Fruit fly (Drosophila melanogaster): ENCODE results near the gene Lam.

Gene Lam

DNA sequence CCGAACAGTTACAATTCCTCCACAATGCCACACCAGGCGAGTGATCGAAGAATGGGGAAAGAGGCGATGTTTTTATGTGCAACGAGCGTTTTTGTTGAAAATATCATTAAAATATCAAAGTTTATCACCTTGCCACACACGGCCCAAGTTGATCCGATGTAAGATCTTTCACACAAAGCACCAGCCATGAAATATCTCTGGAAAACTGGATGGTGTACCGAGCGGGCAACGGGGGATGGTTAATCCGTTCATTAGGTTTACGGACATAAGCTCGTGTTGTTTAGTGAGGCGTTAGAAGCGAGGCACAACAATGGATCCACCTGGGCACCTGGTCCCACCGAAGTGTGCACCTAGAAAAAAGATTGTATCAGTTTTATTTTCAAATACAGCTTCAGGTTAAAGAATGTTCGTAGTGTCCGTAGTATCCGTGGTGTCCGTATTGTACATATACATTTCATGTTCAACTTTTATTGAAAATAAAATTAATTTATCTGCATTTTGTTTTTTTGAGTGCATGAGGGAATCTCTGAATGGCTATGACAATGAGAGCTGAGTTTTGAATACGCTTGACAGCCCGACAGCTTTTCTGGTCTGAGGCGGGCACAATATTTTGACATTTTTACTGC, 45.7 kb upstream of the Lam start (continued):
- peak; percentile 44 for TF ChIP-seq CG13624 (GFP tag; optimal IDR thresholded peaks at IDR 0.05)
- no peak for TF ChIP-seq stc (GFP tag; IDR thresholded peaks at IDR 0.05)
- TF ChIP-seq Taf1 (GFP tag; IDR thresholded peaks at IDR 0.05), result 0 out of 2 replicates have a peak, but pooled peaks have one; percentile 11
- no peak for TF ChIP-seq exex (tag; optimal IDR thresholded peaks at IDR 0.05)
- TF ChIP-seq stwl (tag; optimal IDR thresholded peaks at IDR 0.05), result peak; percentile 23
- no peak for TF ChIP-seq CG9876 (GFP tag; optimal IDR thresholded peaks at IDR 0.05)
- TF ChIP-seq CG8388 (GFP tag; optimal IDR thresholded peaks at IDR 0.05), result peak; percentile 61
- peak; percentile 45 for TF ChIP-seq Abd-B (GFP tag; optimal IDR thresholded peaks at IDR 0.05)
- peak; percentile 48 for TF ChIP-seq Sox100B (GFP tag; optimal IDR thresholded peaks at IDR 0.05)
- peak; percentile 49 for TF ChIP-seq bab2 (GFP tag; optimal IDR thresholded peaks at IDR 0.05)
- TF ChIP-seq sug (tag; optimal IDR thresholded peaks at IDR 0.05), result no peak
- peak; percentile 33 for TF ChIP-seq Max (GFP tag; optimal IDR thresholded peaks at IDR 0.05)
- TF ChIP-seq CG12071 (GFP tag; optimal IDR thresholded peaks at IDR 0.05), result peak; percentile 23

DNA sequence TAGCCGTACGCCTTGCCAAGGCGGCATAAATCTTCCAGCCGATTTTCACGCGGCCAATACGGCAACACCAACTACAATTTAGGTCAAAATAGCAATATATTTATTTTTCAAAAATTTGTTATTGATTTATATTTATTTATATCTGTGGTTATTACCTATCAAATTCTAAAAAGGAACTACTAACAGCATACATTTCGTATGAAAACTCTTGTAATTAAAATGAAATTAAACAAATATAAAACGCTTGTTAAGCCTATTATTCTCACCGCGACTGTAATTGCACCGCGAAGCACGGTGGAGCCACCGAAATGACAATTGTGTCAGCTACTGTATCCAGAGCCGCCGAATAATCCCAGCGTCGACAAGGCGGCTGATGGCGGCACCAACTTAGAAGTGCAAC, 42.8 kb upstream of the Lam start:
- TF ChIP-seq CG11696 (GFP tag; IDR thresholded peaks at IDR 0.05) (peak; percentile 53; the same call in 1 of the 2 replicates), Eip74EF (GFP tag; optimal IDR thresholded peaks at IDR 0.05) (no peak), Xrp1 (GFP tag; IDR thresholded peaks at IDR 0.05) (peak; percentile 22; the same call in 1 of the 2 replicates)

- TF ChIP-seq Bteb2 (GFP tag; optimal IDR thresholded peaks at IDR 0.05) (no peak), CG15696 (tag; optimal IDR thresholded peaks at IDR 0.05) (no peak), corto (GFP tag; optimal IDR thresholded peaks at IDR 0.05) (peak; percentile 41), CG11398 (GFP tag; optimal IDR thresholded peaks at IDR 0.05) (no peak), CG14667 (GFP tag; IDR thresholded peaks at IDR 0.05) (0 out of 2 replicates have a peak, but pooled peaks have one; percentile 7), gem (tag; optimal IDR thresholded peaks at IDR 0.05) (peak; percentile 14), rib (GFP tag; IDR thresholded peaks at IDR 0.05) (no peak), lbe (GFP tag; optimal IDR thresholded peaks at IDR 0.05) (peak; percentile 44), Neu2 (GFP tag; optimal IDR thresholded peaks at IDR 0.05; ENCODE audit: borderline replicate concordance) (no peak), CG1603 (tag; optimal IDR thresholded peaks at IDR 0.05) (peak; percentile 1), dmrt11E (tag; optimal IDR thresholded peaks at IDR 0.05) (no peak), PHDP (tag; optimal IDR thresholded peaks at IDR 0.05) (no peak), Spps (tag; optimal IDR thresholded peaks at IDR 0.05) (no peak), sens (GFP tag) (peak; percentile 65), wor (GFP tag; IDR thresholded peaks at IDR 0.05) (no peak)
Measured at dm6 chr2L:5501335-5501734, 40.9 kb upstream of the Lam start.

dm6 chr2L:5502868-5503267, 39.4 kb upstream of the Lam start:
- TF ChIP-seq sd (tag; optimal IDR thresholded peaks at IDR 0.05) (no peak), abd-A (tag; optimal IDR thresholded peaks at IDR 0.05) (peak; percentile 98), CG12769 (tag; optimal IDR thresholded peaks at IDR 0.05) (peak; percentile 50), CG7556 (GFP tag; optimal IDR thresholded peaks at IDR 0.05) (no peak), en (GFP tag; optimal IDR thresholded peaks at IDR 0.05) (no peak), sens-2 (GFP tag; IDR thresholded peaks at IDR 0.05) (no peak), shn (GFP tag; optimal IDR thresholded peaks at IDR 0.05) (no peak), CG8359 (GFP tag; optimal IDR thresholded peaks at IDR 0.05; ENCODE audit: borderline replicate concordance) (no peak), HLH54F (GFP tag; optimal IDR thresholded peaks at IDR 0.05) (no peak), twi (tag; optimal IDR thresholded peaks at IDR 0.05) (no peak), Awh (GFP tag; IDR thresholded peaks at IDR 0.05) (peak; percentile 61; the same call in 1 of the 2 replicates)

All from whole organism, embryonic.